Fruit fly (Drosophila melanogaster) whole organism, prepupa: ENCODE data around the gene Bicra.

Experiments
- Blimp-1 ChIP-seq: fragments of 200-800 bp; sonication (Bioruptor generic); optimal IDR thresholded peaks from 3 replicates; lab custom pipeline; 2017; ENCODE audit warnings: missing biosample characterization, missing genetic modification characterization, mild to moderate bottlenecking, moderate library complexity, missing genetic modification reagents
- CG10631 ChIP-seq: fragments of 200-800 bp; sonication (Bioruptor generic); optimal IDR thresholded peaks from 2 replicates; lab custom pipeline; 2016; ENCODE audit warnings: missing biosample characterization, missing genetic modification characterization
- CG10669 ChIP-seq: fragments of 200-800 bp; sonication (Bioruptor generic); optimal IDR thresholded peaks from 3 replicates; lab custom pipeline; 2018; ENCODE audit warnings: missing biosample characterization, mild to moderate bottlenecking, missing genetic modification characterization, moderate library complexity
- CG11902 ChIP-seq: fragments of 200-800 bp; sonication (Bioruptor generic); optimal IDR thresholded peaks from 3 replicates; lab custom pipeline; 2016; ENCODE audit warnings: missing biosample characterization, missing genetic modification characterization
- CG1621 ChIP-seq: fragments of 200-800 bp; sonication (Bioruptor generic); optimal IDR thresholded peaks from 3 replicates; lab custom pipeline; 2018; ENCODE audit warnings: missing biosample characterization, mild to moderate bottlenecking, missing genetic modification characterization
- CG16779 ChIP-seq: fragments of 200-800 bp; sonication (Bioruptor generic); optimal IDR thresholded peaks from 3 replicates; lab custom pipeline; 2017; ENCODE audit warnings: missing biosample characterization, mild to moderate bottlenecking, missing genetic modification characterization
- CG3032 ChIP-seq: fragments of 200-800 bp; optimal IDR thresholded peaks from 2 replicates; lab custom pipeline; 2019; ENCODE audit warnings: missing biosample characterization, mild to moderate bottlenecking, missing genetic modification characterization, moderate library complexity
- CG31627 ChIP-seq: fragments of 200-800 bp; sonication (Bioruptor generic); optimal IDR thresholded peaks from 3 replicates; lab custom pipeline; 2016; ENCODE audit warnings: missing biosample characterization, missing genetic modification characterization
- CG32006 ChIP-seq: fragments of 200-800 bp; sonication (Bioruptor generic); optimal IDR thresholded peaks from 3 replicates; lab custom pipeline; 2017; ENCODE audit warnings: missing biosample characterization, mild to moderate bottlenecking, missing genetic modification characterization
- CG34406 ChIP-seq: fragments of 200-800 bp; sonication (Bioruptor generic); optimal IDR thresholded peaks from 3 replicates; lab custom pipeline; 2016; ENCODE audit warnings: missing biosample characterization, missing genetic modification characterization
- CG4318 ChIP-seq: fragments of 200-800 bp; sonication (Bioruptor generic); optimal IDR thresholded peaks from 3 replicates; lab custom pipeline; 2017; ENCODE audit warnings: missing biosample characterization, mild to moderate bottlenecking, missing genetic modification characterization
- CG6163 ChIP-seq: fragments of 200-800 bp; sonication (Bioruptor generic); IDR thresholded peaks from 3 replicates; pipeline ENCODE4 v1.3.6; 2022; ENCODE audit warnings: missing biosample characterization, missing genetic modification characterization
- CG6808 ChIP-seq: fragments of 200-800 bp; sonication (Bioruptor generic); optimal IDR thresholded peaks from 3 replicates; lab custom pipeline; 2017; ENCODE audit warnings: missing biosample characterization, missing genetic modification characterization, mild to moderate bottlenecking, moderate library complexity, missing genetic modification reagents
- CG6854 ChIP-seq: fragments of 200-800 bp; sonication (Bioruptor generic); optimal IDR thresholded peaks from 2 replicates; lab custom pipeline; 2017; ENCODE audit warnings: missing biosample characterization, mild to moderate bottlenecking, missing genetic modification characterization
- CG7368 ChIP-seq: fragments of 200-800 bp; sonication (Bioruptor generic); optimal IDR thresholded peaks from 3 replicates; lab custom pipeline; 2016; ENCODE audit warnings: missing biosample characterization, missing genetic modification characterization
- CG8319 ChIP-seq: fragments of 200-800 bp; sonication (Bioruptor generic); optimal IDR thresholded peaks from 3 replicates; lab custom pipeline; 2016; ENCODE audit warnings: missing biosample characterization, missing genetic modification characterization
- CG8632 ChIP-seq: fragments of 200-800 bp; sonication (Bioruptor generic); optimal IDR thresholded peaks from 3 replicates; lab custom pipeline; 2016; ENCODE audit warnings: missing biosample characterization, missing genetic modification characterization
- CG9139 ChIP-seq: fragments of 200-800 bp; sonication (Bioruptor generic); optimal IDR thresholded peaks from 3 replicates; lab custom pipeline; 2017; ENCODE audit warnings: missing biosample characterization, mild to moderate bottlenecking, missing genetic modification characterization
- Eip78C ChIP-seq: fragments of 200-800 bp; sonication (Bioruptor generic); peaks from one replicate; lab custom pipeline; 2016; ENCODE audit warnings: missing biosample characterization, missing genetic modification characterization
- Eip93F ChIP-seq: fragments of 200-800 bp; sonication (Bioruptor generic); optimal IDR thresholded peaks from 2 replicates; lab custom pipeline; 2016; ENCODE audit warnings: missing biosample characterization, mild to moderate bottlenecking, missing genetic modification characterization
- Ets21C ChIP-seq: fragments of 200-800 bp; sonication (Bioruptor generic); optimal IDR thresholded peaks from 3 replicates; lab custom pipeline; 2016; ENCODE audit warnings: missing biosample characterization, missing genetic modification characterization
- Ets96B ChIP-seq: fragments of 200-800 bp; optimal IDR thresholded peaks from 2 replicates; lab custom pipeline; 2019; ENCODE audit warnings: missing biosample characterization, mild to moderate bottlenecking, missing genetic modification characterization, moderate library complexity
- Hr39 ChIP-seq: fragments of 200-800 bp; sonication (Bioruptor generic); optimal IDR thresholded peaks from 2 replicates; lab custom pipeline; 2016; ENCODE audit warnings: missing biosample characterization, missing genetic modification characterization
- Hr4 ChIP-seq: fragments of 200-800 bp; sonication (Bioruptor generic); optimal IDR thresholded peaks from 3 replicates; lab custom pipeline; 2016; ENCODE audit warnings: missing biosample characterization, missing genetic modification characterization
- Lpt ChIP-seq: fragments of 200-800 bp; sonication (Bioruptor generic); optimal IDR thresholded peaks from 3 replicates; lab custom pipeline; 2016; ENCODE audit warnings: missing biosample characterization, missing genetic modification characterization
- OdsH ChIP-seq: fragments of 200-800 bp; sonication (Bioruptor generic); optimal IDR thresholded peaks from 3 replicates; lab custom pipeline; 2016; ENCODE audit warnings: missing biosample characterization, missing genetic modification characterization
- Smox ChIP-seq: fragments of 200-800 bp; sonication (Bioruptor generic); optimal IDR thresholded peaks from 3 replicates; lab custom pipeline; 2016; ENCODE audit warnings: missing biosample characterization, missing genetic modification characterization
- Sox102F ChIP-seq: fragments of 200-800 bp; sonication (Bioruptor generic); optimal IDR thresholded peaks from 2 replicates; lab custom pipeline; 2016; ENCODE audit warnings: missing biosample characterization, mild to moderate bottlenecking, missing genetic modification characterization
- Sox14 ChIP-seq: fragments of 200-800 bp; sonication (Bioruptor generic); optimal IDR thresholded peaks from 3 replicates; lab custom pipeline; 2016; ENCODE audit warnings: missing biosample characterization, missing genetic modification characterization
- Sox15 ChIP-seq: fragments of 200-800 bp; sonication (Bioruptor generic); optimal IDR thresholded peaks from 3 replicates; lab custom pipeline; 2016; ENCODE audit warnings: missing biosample characterization, missing genetic modification characterization
- acj6 ChIP-seq: fragments of 200-800 bp; sonication (Bioruptor generic); optimal IDR thresholded peaks from 3 replicates; lab custom pipeline; 2016; ENCODE audit warnings: missing biosample characterization, missing genetic modification characterization
- cyc ChIP-seq: fragments of 200-800 bp; sonication (Bioruptor generic); optimal IDR thresholded peaks from 3 replicates; lab custom pipeline; 2016; ENCODE audit warnings: missing biosample characterization, missing genetic modification characterization
- dsx ChIP-seq: fragments of 200-800 bp; optimal IDR thresholded peaks from 3 replicates; lab custom pipeline; 2019; ENCODE audit warnings: missing biosample characterization, mild to moderate bottlenecking, missing genetic modification characterization, moderate library complexity; ENCODE audit not compliant: poor library complexity, severe bottlenecking
- eg ChIP-seq: fragments of 200-800 bp; sonication (Bioruptor generic); IDR thresholded peaks from 3 replicates; pipeline ENCODE4 v1.3.6; 2022; ENCODE audit warnings: missing biosample characterization, missing genetic modification characterization
- esn ChIP-seq: fragments of 200-800 bp; sonication (Bioruptor generic); optimal IDR thresholded peaks from 2 replicates; lab custom pipeline; 2016; ENCODE audit warnings: missing biosample characterization, mild to moderate bottlenecking, missing genetic modification characterization, moderate library complexity
- fd59A ChIP-seq: fragments of 200-800 bp; sonication (Bioruptor generic); optimal IDR thresholded peaks from 2 replicates; lab custom pipeline; 2017; ENCODE audit warnings: missing biosample characterization, mild to moderate bottlenecking, missing genetic modification characterization, missing genetic modification reagents
- fd85E ChIP-seq: fragments of 200-800 bp; sonication (Bioruptor generic); optimal IDR thresholded peaks from 3 replicates; lab custom pipeline; 2016; ENCODE audit warnings: missing biosample characterization, missing genetic modification characterization
- lz ChIP-seq: fragments of 200-800 bp; sonication (Bioruptor generic); optimal IDR thresholded peaks from 3 replicates; lab custom pipeline; 2016; ENCODE audit warnings: missing biosample characterization, missing genetic modification characterization
- net ChIP-seq: fragments of 200-800 bp; sonication (Bioruptor generic); optimal IDR thresholded peaks from 3 replicates; lab custom pipeline; 2016; ENCODE audit warnings: missing biosample characterization, missing genetic modification characterization
- pdm3 ChIP-seq: fragments of 200-800 bp; sonication (Bioruptor generic); optimal IDR thresholded peaks from 3 replicates; lab custom pipeline; 2016; ENCODE audit warnings: missing biosample characterization, missing genetic modification characterization
- salr ChIP-seq, 2 experiments: fragments of 200-800 bp; sonication (Bioruptor generic); optimal IDR thresholded peaks; 3 replicates each; lab custom pipeline; 2016 to 2018; ENCODE audit warnings: missing biosample characterization in 2 of 2, missing genetic modification characterization in 2 of 2, mild to moderate bottlenecking in 1 of 2
- spab ChIP-seq: fragments of 200-800 bp; sonication (Bioruptor generic); optimal IDR thresholded peaks from 2 replicates; lab custom pipeline; 2017; ENCODE audit warnings: missing biosample characterization, mild to moderate bottlenecking, missing genetic modification characterization, missing genetic modification reagents
- ss ChIP-seq, 2 experiments: fragments of 200-800 bp; sonication (Bioruptor generic); optimal IDR thresholded peaks; 2 replicates in 1 of 2; 3 replicates in 1 of 2; lab custom pipeline; 2017 to 2018; ENCODE audit warnings: mild to moderate bottlenecking in 2 of 2, missing biosample characterization in 2 of 2, missing genetic modification characterization in 2 of 2, moderate library complexity in 1 of 2
- svp ChIP-seq: fragments of 200-800 bp; sonication (Bioruptor generic); peaks from one replicate; lab custom pipeline; 2016; ENCODE audit warnings: missing biosample characterization, missing genetic modification characterization
- topi ChIP-seq: fragments of 200-800 bp; sonication (Bioruptor generic); optimal IDR thresholded peaks from 3 replicates; lab custom pipeline; 2016; ENCODE audit warnings: missing biosample characterization, missing genetic modification characterization

The Bicra gene

DNA sequence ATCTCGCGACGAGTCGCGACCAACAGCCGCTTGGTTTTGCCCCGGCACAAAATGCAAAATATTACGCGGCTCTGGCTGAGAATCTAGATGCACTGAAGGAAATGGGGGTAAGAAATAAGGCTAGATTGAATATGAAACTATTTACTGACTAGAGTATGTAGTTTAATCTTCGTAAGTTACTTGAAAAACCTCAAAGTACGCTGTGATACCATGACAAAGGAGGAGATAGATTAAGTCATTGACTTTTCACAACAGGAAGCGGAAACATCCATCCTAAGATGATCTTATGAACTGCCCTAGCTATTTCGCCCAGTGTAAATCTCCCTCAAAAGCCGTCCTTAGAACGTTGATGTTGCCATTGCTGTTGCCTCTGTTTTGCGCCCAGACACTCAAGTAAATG lies 31.3 kb downstream of the Bicra start (continued):
- peak; percentile 65 for TF ChIP-seq CG1621 (tag; lab: Kevin White, UChicago)
- peak; percentile 64 for TF ChIP-seq fd59A (GFP tag; lab: Kevin White, UChicago)
- TF ChIP-seq ss (GFP tag; optimal IDR thresholded peaks at IDR 0.05; lab: Kevin White, UChicago): peak; percentile 39 to 43
- 0 out of 3 replicates have a peak, but pooled peaks have one; percentile 46 for TF ChIP-seq eg (GFP tag; lab: Robert Waterston, UW)
- TF ChIP-seq CG16779 (tag; lab: Kevin White, UChicago): peak; percentile 47
- TF ChIP-seq fd85E (GFP tag; lab: Kevin White, UChicago): no peak
- TF ChIP-seq CG6808: peak; percentile 72
- TF ChIP-seq svp (GFP tag; lab: Kevin White, UChicago): no peak
- peak; percentile 88 for TF ChIP-seq Eip78C
- peak; percentile 22 for TF ChIP-seq CG8319 (GFP tag; lab: Kevin White, UChicago)
- peak; percentile 67 for TF ChIP-seq CG6163 (GFP tag; lab: Robert Waterston, UW)
- peak; percentile 6 for TF ChIP-seq CG31627 (GFP tag; lab: Kevin White, UChicago)
- peak; percentile 8 for TF ChIP-seq topi (GFP tag; lab: Kevin White, UChicago)
- TF ChIP-seq CG8632 (GFP tag; lab: Kevin White, UChicago): no peak
- TF ChIP-seq Hr4 (GFP tag; lab: Kevin White, UChicago): no peak
- peak; percentile 31 for TF ChIP-seq CG34406 (GFP tag; lab: Kevin White, UChicago)
- TF ChIP-seq Smox (GFP tag; lab: Kevin White, UChicago): no peak
- TF ChIP-seq CG10669 (GFP tag; lab: Kevin White, UChicago): peak; percentile 71
- TF ChIP-seq acj6 (GFP tag; lab: Kevin White, UChicago): peak; percentile 47
- TF ChIP-seq Ets96B (tag; lab: Kevin White, UChicago): peak; percentile 77
- peak; percentile 52 for TF ChIP-seq CG9139 (GFP tag; lab: Kevin White, UChicago)
- TF ChIP-seq CG3032 (tag; lab: Kevin White, UChicago): peak; percentile 72
- peak; percentile 9 for TF ChIP-seq Hr39 (GFP tag; lab: Kevin White, UChicago)
- TF ChIP-seq salr (GFP tag; optimal IDR thresholded peaks at IDR 0.05; lab: Kevin White, UChicago): peak in 1 of 2 experiments; percentile 58
- peak; percentile 35 for TF ChIP-seq CG7368
- TF ChIP-seq spab (GFP tag; lab: Kevin White, UChicago): peak; percentile 71
- no peak for TF ChIP-seq CG11902 (GFP tag; lab: Kevin White, UChicago)
- TF ChIP-seq lz: peak; percentile 18
- TF ChIP-seq Ets21C: no peak

dm6 chr3R:29095525-29095924 lies 32.7 kb downstream of the Bicra start:
- TF ChIP-seq CG6854 (GFP tag; lab: Kevin White, UChicago): peak; percentile 5
- TF ChIP-seq CG16779 (tag; lab: Kevin White, UChicago): no peak
- TF ChIP-seq dsx (GFP tag; lab: Kevin White, UChicago): no peak
- TF ChIP-seq, all 60 proteins: peak for 1

DNA sequence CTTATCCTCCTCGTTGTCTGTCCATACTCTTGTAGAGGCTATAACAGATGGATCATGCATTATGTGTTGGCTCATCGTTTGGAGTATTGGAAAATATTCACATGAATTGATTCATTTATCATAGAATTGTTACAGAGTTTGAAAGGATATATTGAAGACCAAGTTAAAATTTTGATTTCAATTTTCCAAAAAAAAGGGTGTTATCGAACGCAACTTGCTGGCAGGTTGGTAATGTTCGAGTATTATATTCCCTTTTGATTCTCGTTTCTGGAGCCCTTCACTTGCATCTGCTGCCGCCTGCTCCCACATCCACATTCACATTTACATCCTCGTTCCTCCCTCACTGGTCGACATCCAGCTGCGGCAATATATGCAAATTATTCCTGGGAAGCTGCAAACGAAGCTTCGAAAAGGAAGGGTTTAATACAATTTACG lies 33.2 kb downstream of the Bicra start:
- TF ChIP-seq Hr39 (GFP tag; lab: Kevin White, UChicago) (peak; percentile 91), net (GFP tag; lab: Kevin White, UChicago) (peak; percentile 68), lz (peak; percentile 84), Lpt (GFP tag; lab: Kevin White, UChicago) (no peak), OdsH (GFP tag; lab: Kevin White, UChicago) (no peak), Hr4 (GFP tag; lab: Kevin White, UChicago) (no peak), cyc (GFP tag; lab: Kevin White, UChicago) (peak; percentile 85), CG32006 (GFP tag; lab: Kevin White, UChicago) (no peak), acj6 (GFP tag; lab: Kevin White, UChicago) (no peak), ss (GFP tag; optimal IDR thresholded peaks at IDR 0.05; lab: Kevin White, UChicago) (peak in 1 of 2 experiments; percentile 88), CG11902 (GFP tag; lab: Kevin White, UChicago) (peak; percentile 59), Sox14 (GFP tag; lab: Kevin White, UChicago) (peak; percentile 78), CG3032 (tag; lab: Kevin White, UChicago) (peak; percentile 83), Sox102F (GFP tag; lab: Kevin White, UChicago) (peak; percentile 89), salr (GFP tag; optimal IDR thresholded peaks at IDR 0.05; lab: Kevin White, UChicago) (peak in 1 of 2 experiments; percentile 60), Eip78C (peak; percentile 96), Smox (GFP tag; lab: Kevin White, UChicago) (no peak), CG4318 (no peak), CG16779 (tag; lab: Kevin White, UChicago) (peak; percentile 53), svp (GFP tag; lab: Kevin White, UChicago) (peak; percentile 96), Blimp-1 (GFP tag; lab: Kevin White, UChicago) (peak; percentile 56), pdm3 (GFP tag; lab: Kevin White, UChicago) (no peak), eg (GFP tag; lab: Robert Waterston, UW) (0 out of 3 replicates have a peak, but pooled peaks have one; percentile 25), CG1621 (tag; lab: Kevin White, UChicago) (peak; percentile 72), esn (GFP tag; lab: Kevin White, UChicago) (peak; percentile 92), Eip93F (GFP tag; lab: Kevin White, UChicago) (peak; percentile 51), Sox15 (GFP tag; lab: Kevin White, UChicago) (peak; percentile 61), CG10631 (peak; percentile 82)
